Worm (Caenorhabditis elegans) whole organism, L3 larva: Measurements from ENCODE around the gene tax-6.

Experiments used
- R02D3.7 ChIP-seq: fragments of 150-350 bp; optimal IDR thresholded peaks from 2 replicates; lab custom pipeline; 2014; ENCODE audit warnings: missing biosample characterization, missing genetic modification characterization
- ZK546.5 ChIP-seq: sonication (generic microtip); optimal IDR thresholded peaks from 2 replicates; lab custom pipeline; 2017; ENCODE audit warnings: missing biosample characterization, missing genetic modification characterization
- ama-1 ChIP-seq: fragments of 150-350 bp; optimal IDR thresholded peaks from 2 replicates; lab custom pipeline; 2018
- ceh-16 ChIP-seq: sonication (generic microtip); optimal IDR thresholded peaks from 2 replicates; lab custom pipeline; 2017; ENCODE audit warnings: missing biosample characterization, missing genetic modification characterization
- ceh-28 ChIP-seq: fragments of 150-350 bp; optimal IDR thresholded peaks from 2 replicates; lab custom pipeline; 2014; ENCODE audit warnings: missing biosample characterization, missing genetic modification reagents, missing genetic modification characterization
- ceh-82 ChIP-seq: fragments of 150-350 bp; optimal IDR thresholded peaks from 2 replicates; lab custom pipeline; 2014; ENCODE audit warnings: missing biosample characterization, missing genetic modification characterization
- ceh-9 ChIP-seq: sonication (generic microtip); optimal IDR thresholded peaks from 2 replicates; lab custom pipeline; 2018; ENCODE audit warnings: missing biosample characterization, missing genetic modification characterization
- daf-12 ChIP-seq: fragments of 150-350 bp; optimal IDR thresholded peaks from 2 replicates; lab custom pipeline; 2014; ENCODE audit warnings: missing biosample characterization, missing genetic modification reagents, missing genetic modification characterization
- egl-27 ChIP-seq: sonication (generic microtip); optimal IDR thresholded peaks from 4 replicates; lab custom pipeline; 2017; ENCODE audit warnings: missing biosample characterization, missing genetic modification reagents, missing genetic modification characterization
- elt-1 ChIP-seq: fragments of 150-350 bp; optimal IDR thresholded peaks from 2 replicates; lab custom pipeline; 2014; ENCODE audit warnings: missing biosample characterization, missing genetic modification characterization
- elt-2 ChIP-seq: sonication (generic microtip); optimal IDR thresholded peaks from 2 replicates; lab custom pipeline; 2016; ENCODE audit warnings: missing genetic modification reagents, mild to moderate bottlenecking, missing genetic modification characterization, missing compliant biosample characterization
- eor-1 ChIP-seq, 2 experiments: fragments of 150-350 bp; optimal IDR thresholded peaks; 2 replicates each; lab custom pipeline; 2014 to 2018; ENCODE audit warnings: missing biosample characterization in 2 of 2, missing genetic modification characterization in 2 of 2
- fkh-10 ChIP-seq: sonication (generic microtip); optimal IDR thresholded peaks from 2 replicates; lab custom pipeline; 2017; ENCODE audit warnings: missing biosample characterization, missing genetic modification reagents, missing genetic modification characterization
- fkh-2 ChIP-seq: fragments of 150-350 bp; optimal IDR thresholded peaks from 2 replicates; lab custom pipeline; 2014; ENCODE audit warnings: missing biosample characterization, missing genetic modification reagents, missing genetic modification characterization
- fos-1 ChIP-seq: fragments of 150-350 bp; optimal IDR thresholded peaks from 2 replicates; lab custom pipeline; 2014; ENCODE audit warnings: missing biosample characterization, missing genetic modification characterization
- hmg-11 ChIP-seq: sonication (generic microtip); optimal IDR thresholded peaks from 2 replicates; lab custom pipeline; 2016; ENCODE audit warnings: missing genetic modification characterization, missing compliant biosample characterization
- jun-1 ChIP-seq: fragments of 150-350 bp; optimal IDR thresholded peaks from 2 replicates; lab custom pipeline; 2014; ENCODE audit warnings: missing biosample characterization, missing genetic modification reagents, missing genetic modification characterization
- lin-15B ChIP-seq: fragments of 150-350 bp; optimal IDR thresholded peaks from 2 replicates; lab custom pipeline; 2014; ENCODE audit warnings: missing biosample characterization, missing genetic modification characterization
- mml-1 ChIP-seq: fragments of 150-350 bp; sonication (generic microtip); optimal IDR thresholded peaks from 3 replicates; lab custom pipeline; 2014; ENCODE audit warnings: missing biosample characterization, missing genetic modification characterization
- nhr-23 ChIP-seq: fragments of 150-350 bp; optimal IDR thresholded peaks from 2 replicates; lab custom pipeline; 2014; ENCODE audit warnings: missing biosample characterization, missing genetic modification reagents, missing genetic modification characterization
- nhr-237 ChIP-seq: fragments of 150-350 bp; optimal IDR thresholded peaks from 2 replicates; lab custom pipeline; 2014; ENCODE audit warnings: missing biosample characterization, missing genetic modification characterization
- nhr-25 ChIP-seq: sonication (generic microtip); optimal IDR thresholded peaks from 2 replicates; lab custom pipeline; 2017; ENCODE audit warnings: missing biosample characterization, missing genetic modification characterization
- nhr-28 ChIP-seq: fragments of 150-350 bp; optimal IDR thresholded peaks from 2 replicates; lab custom pipeline; 2014; ENCODE audit warnings: missing biosample characterization, missing genetic modification characterization
- nhr-43 ChIP-seq: sonication (generic microtip); optimal IDR thresholded peaks from 2 replicates; lab custom pipeline; 2016; ENCODE audit warnings: mild to moderate bottlenecking, missing genetic modification characterization, missing compliant biosample characterization; ENCODE audit not compliant: poor library complexity, severe bottlenecking
- nhr-67 ChIP-seq: fragments of 150-350 bp; optimal IDR thresholded peaks from 2 replicates; lab custom pipeline; 2014; ENCODE audit warnings: missing biosample characterization, missing genetic modification characterization
- nhr-76 ChIP-seq: fragments of 150-350 bp; sonication (generic microtip); optimal IDR thresholded peaks from 5 replicates; lab custom pipeline; 2014; ENCODE audit warnings: missing biosample characterization, missing genetic modification characterization
- nhr-77 ChIP-seq: fragments of 150-350 bp; optimal IDR thresholded peaks from 2 replicates; lab custom pipeline; 2014; ENCODE audit warnings: missing biosample characterization, missing genetic modification characterization
- pha-4 ChIP-seq: fragments of 150-350 bp; optimal IDR thresholded peaks from 2 replicates; lab custom pipeline; 2014; ENCODE audit warnings: missing biosample characterization, missing genetic modification reagents, missing genetic modification characterization
- pqm-1 ChIP-seq: fragments of 150-350 bp; optimal IDR thresholded peaks from 2 replicates; lab custom pipeline; 2017; ENCODE audit warnings: missing biosample characterization, missing genetic modification characterization, inconsistent platforms
- sea-2 ChIP-seq: fragments of 150-350 bp; sonication (generic microtip); optimal IDR thresholded peaks from 4 replicates; lab custom pipeline; 2014; ENCODE audit warnings: missing biosample characterization, missing genetic modification reagents, missing genetic modification characterization
- skn-1 ChIP-seq: fragments of 150-350 bp; optimal IDR thresholded peaks from 2 replicates; lab custom pipeline; 2014; ENCODE audit warnings: missing biosample characterization, missing genetic modification characterization
- snpc-4 ChIP-seq: fragments of 150-350 bp; optimal IDR thresholded peaks from 2 replicates; lab custom pipeline; 2014; ENCODE audit warnings: missing biosample characterization, missing genetic modification characterization
- tbx-2 ChIP-seq: sonication (generic microtip); optimal IDR thresholded peaks from 2 replicates; lab custom pipeline; 2016; ENCODE audit warnings: mild to moderate bottlenecking, missing genetic modification characterization, missing compliant biosample characterization
- unc-39 ChIP-seq: sonication (generic microtip); optimal IDR thresholded peaks from 4 replicates; lab custom pipeline; 2017; ENCODE audit warnings: missing biosample characterization, missing genetic modification characterization
- unc-62 ChIP-seq: fragments of 150-350 bp; sonication (generic microtip); optimal IDR thresholded peaks from 4 replicates; lab custom pipeline; 2014; ENCODE audit warnings: missing biosample characterization, missing genetic modification reagents, missing genetic modification characterization
- zag-1 ChIP-seq: fragments of 150-350 bp; optimal IDR thresholded peaks from 2 replicates; lab custom pipeline; 2014; ENCODE audit warnings: missing biosample characterization, missing genetic modification characterization
- ztf-11 ChIP-seq: fragments of 150-350 bp; optimal IDR thresholded peaks from 2 replicates; lab custom pipeline; 2014; ENCODE audit warnings: missing biosample characterization, missing genetic modification characterization

tax-6 gene

DNA sequence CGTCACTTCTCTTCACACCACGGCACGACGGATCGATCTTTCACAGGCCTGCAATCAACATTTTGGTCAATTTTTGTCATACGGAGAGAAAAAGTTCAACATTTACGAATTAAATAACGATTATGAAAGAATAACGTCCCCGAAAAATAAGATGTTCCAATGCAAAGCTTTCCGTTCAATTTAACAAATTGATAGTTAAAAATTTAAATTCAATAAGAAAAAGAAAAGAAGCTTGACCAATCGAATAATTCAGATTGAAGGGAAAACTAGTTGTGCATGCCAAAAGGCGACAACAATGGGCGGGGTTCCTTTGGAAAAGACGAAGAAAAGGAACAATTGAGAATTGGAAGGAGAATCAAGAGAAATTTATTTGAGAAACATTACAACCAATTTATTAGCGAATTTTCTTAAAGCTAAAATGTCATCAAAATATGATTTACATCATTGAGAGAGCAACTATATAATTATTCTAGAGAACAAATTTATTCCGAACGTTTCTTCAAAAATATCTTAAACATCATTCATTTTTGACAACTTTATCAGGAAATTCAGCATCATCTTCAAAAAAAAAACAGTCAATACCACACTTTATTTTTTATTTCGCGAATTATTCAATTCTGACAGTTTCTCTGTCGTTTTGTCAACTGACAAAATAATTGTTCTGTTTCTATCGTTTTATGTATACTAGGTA lies at the start of gene tax-6:
Gene tax-6 (minus strand): TSS at position 51 of the 691 bp plus-strand sequence.
- TF ChIP-seq unc-39 (tag; lab: Kevin White, UChicago) (no peak), sea-2 (GFP tag; lab: Kevin White, UChicago) (no peak), skn-1 (tag; lab: Kevin White, UChicago) (no peak), nhr-237 (tag; lab: Kevin White, UChicago) (no peak), ceh-82 (tag; lab: Kevin White, UChicago) (no peak), hmg-11 (no peak), eor-1 (tag; optimal IDR thresholded peaks at IDR 0.05; lab: Kevin White, UChicago) (no peak), unc-62 (GFP tag; lab: Kevin White, UChicago) (no peak), nhr-43 (tag; lab: Kevin White, UChicago) (no peak), nhr-77 (tag; lab: Kevin White, UChicago) (no peak), nhr-25 (no peak), ceh-16 (tag; lab: Kevin White, UChicago) (no peak), R02D3.7 (tag; lab: Kevin White, UChicago) (no peak), egl-27 (no peak), pqm-1 (tag; lab: Kevin White, UChicago) (no peak), ztf-11 (tag; lab: Kevin White, UChicago) (no peak)
- TF ChIP-seq, all 47 proteins: peak for 0

DNA sequence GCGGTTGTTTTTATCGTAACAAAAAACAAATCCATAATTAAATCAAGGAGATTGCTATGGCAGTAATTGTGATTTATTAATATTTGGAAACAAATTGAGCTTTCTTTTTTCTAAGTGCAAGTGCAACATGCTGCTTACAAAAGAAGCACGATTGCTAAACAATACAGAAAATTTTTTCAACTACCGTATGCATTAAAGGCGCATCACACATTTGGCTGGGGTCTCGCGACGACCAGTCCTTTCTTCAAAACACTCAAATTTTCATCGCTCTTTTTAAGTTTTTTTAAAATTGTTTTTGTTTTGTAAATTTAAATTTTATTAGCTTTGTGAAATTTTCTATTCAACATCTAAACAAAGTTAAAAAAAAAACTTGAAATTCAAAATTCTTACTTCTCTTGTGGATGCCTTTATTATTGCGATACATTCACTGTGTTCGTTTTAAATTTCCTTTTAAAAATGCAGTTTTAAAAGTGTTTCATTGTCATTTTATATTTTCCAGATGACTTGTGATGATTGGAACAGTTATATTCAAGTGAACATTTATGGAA lies 45.3 kb upstream of the tax-6 start, which contains the start of gene zim-1:
Gene zim-1 (plus strand): TSS at position 498 of the 548 bp plus-strand sequence.
- no peak for TF ChIP-seq ceh-9 (tag; lab: Kevin White, UChicago)
- no peak for TF ChIP-seq tbx-2 (tag; lab: Kevin White, UChicago)
- no peak for TF ChIP-seq fkh-2
- TF ChIP-seq ceh-28 (tag; lab: Kevin White, UChicago) = no peak
- no peak for TF ChIP-seq lin-15B (tag; lab: Kevin White, UChicago)
- no peak for TF ChIP-seq ztf-11 (tag; lab: Kevin White, UChicago)
- TF ChIP-seq ZK546.5 (tag; lab: Kevin White, UChicago) = no peak
- TF ChIP-seq daf-12 = no peak
- no peak for TF ChIP-seq skn-1 (tag; lab: Kevin White, UChicago)
- TF ChIP-seq nhr-25 = no peak
- TF ChIP-seq fos-1 = no peak
- TF ChIP-seq egl-27 = no peak
- no peak for TF ChIP-seq pqm-1 (tag; lab: Kevin White, UChicago)
- TF ChIP-seq nhr-23 = no peak
- TF ChIP-seq ama-1 (lab: Kevin White, UChicago) = no peak

DNA sequence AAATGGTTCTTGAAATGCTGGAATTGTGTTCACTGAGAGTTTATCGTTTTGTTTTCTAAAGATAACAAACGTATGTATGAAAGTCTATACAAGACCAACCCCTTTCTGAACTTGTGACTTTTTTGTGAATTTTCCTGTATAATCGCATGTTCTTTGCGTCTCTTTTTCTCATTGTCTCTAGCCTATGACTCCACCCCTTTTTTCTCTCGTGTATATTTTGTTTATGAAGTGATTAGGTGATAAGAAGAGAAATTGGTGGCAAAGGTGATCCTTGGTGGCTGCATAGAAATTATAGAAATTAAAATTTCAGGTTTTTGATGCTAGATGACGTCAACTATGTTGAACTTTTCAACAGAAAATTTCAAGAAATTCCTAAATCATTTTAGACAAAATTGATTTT lies 43.6 kb upstream of the tax-6 start, which contains the start of gene T07G12.5:
Gene T07G12.5 (minus strand): TSS at position 101 of the 400 bp plus-strand sequence.
- TF ChIP-seq ceh-9 (tag; lab: Kevin White, UChicago) = no peak
- peak; percentile 40 for TF ChIP-seq elt-2
- TF ChIP-seq ceh-82 (tag; lab: Kevin White, UChicago) = no peak

DNA sequence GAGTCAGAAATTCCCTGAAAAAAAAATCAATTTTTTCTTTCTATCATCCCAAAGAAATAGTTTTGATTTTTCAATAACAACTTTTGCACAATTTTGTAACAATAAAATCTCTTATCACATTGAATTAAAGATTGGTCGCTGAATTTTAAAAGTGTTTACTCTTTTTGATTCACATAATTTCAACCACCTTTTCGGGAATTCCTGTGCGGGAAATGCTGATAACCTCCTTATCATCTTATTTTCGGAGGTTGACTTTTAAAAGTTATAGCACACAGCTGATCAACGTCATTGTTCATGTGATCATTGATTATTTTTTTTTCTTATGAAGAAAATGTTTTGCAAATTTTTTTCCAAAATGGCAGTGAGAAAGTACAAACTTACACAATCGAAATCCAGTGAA lies 42.0 kb upstream of the tax-6 start:
- TF ChIP-seq snpc-4 = no peak
- peak; percentile 84 for TF ChIP-seq elt-2
- peak; percentile 66 for TF ChIP-seq jun-1
- TF ChIP-seq pqm-1 (tag; lab: Kevin White, UChicago) = peak; percentile 76
- TF ChIP-seq sea-2 (GFP tag; lab: Kevin White, UChicago) = no peak
- TF ChIP-seq unc-62 (GFP tag; lab: Kevin White, UChicago) = no peak
- TF ChIP-seq pha-4 (tag; lab: Kevin White, UChicago) = peak; percentile 32

DNA sequence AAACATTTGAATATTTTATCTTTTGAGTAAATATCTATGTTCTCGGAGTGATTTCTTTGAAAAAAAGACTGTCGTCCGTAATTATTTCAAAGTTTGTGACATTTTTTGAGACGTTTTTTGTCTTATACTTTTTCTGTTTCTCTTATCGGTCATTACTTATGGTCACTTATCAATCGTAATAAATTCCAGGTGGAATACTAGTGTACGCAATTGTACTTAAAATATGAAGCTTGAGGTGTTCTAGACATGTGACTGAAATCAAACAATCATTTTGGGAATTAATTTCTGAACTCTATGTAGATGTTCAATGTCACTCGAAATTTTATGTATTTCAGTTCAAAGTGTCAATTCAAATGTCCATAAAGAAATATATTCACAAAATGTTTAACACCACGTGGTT lies 40.9 kb upstream of the tax-6 start:
- TF ChIP-seq nhr-23 = no peak
- TF ChIP-seq elt-2 = peak; percentile 54
- TF ChIP-seq ZK546.5 (tag; lab: Kevin White, UChicago) = no peak

DNA sequence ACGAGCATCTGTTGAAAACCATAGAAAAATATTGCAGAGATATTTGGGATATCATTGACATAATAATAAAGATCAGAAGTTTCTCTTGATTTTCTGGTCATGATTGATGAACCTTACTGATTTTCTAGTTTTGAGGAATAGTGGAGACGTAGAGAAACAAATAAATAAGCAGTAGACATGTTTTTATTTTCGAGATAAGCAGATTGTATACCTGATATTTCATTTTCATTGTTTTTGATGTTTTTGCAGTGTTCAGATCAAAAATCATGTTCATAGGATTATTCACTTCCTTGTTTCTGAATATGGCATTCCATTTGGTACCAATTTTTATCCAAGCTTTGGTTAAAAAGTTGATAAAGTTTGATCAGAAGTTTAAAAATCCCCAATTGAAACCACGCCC lies 37.2 kb upstream of the tax-6 start, which contains the start of gene T07G12.4:
Gene T07G12.4 (minus strand): TSS at position 101 of the 400 bp plus-strand sequence.
- TF ChIP-seq fkh-10 = no peak
- TF ChIP-seq nhr-67 (tag; lab: Kevin White, UChicago) = no peak
- TF ChIP-seq fkh-2 = no peak
- no peak for TF ChIP-seq pha-4 (tag; lab: Kevin White, UChicago)
- no peak for TF ChIP-seq nhr-28
- no peak for TF ChIP-seq unc-62 (GFP tag; lab: Kevin White, UChicago)
- TF ChIP-seq fos-1 = no peak
- TF ChIP-seq elt-1 = no peak
- no peak for TF ChIP-seq ZK546.5 (tag; lab: Kevin White, UChicago)
- TF ChIP-seq nhr-237 (tag; lab: Kevin White, UChicago) = no peak
- TF ChIP-seq nhr-76 (tag; lab: Kevin White, UChicago) = no peak
- no peak for TF ChIP-seq mml-1 (tag; lab: Kevin White, UChicago)
- no peak for TF ChIP-seq unc-39 (tag; lab: Kevin White, UChicago)
- TF ChIP-seq zag-1 (tag; lab: Kevin White, UChicago) = no peak
- no peak for TF ChIP-seq ceh-82 (tag; lab: Kevin White, UChicago)
- TF ChIP-seq skn-1 (tag; lab: Kevin White, UChicago) = no peak
- no peak for TF ChIP-seq daf-12
- no peak for TF ChIP-seq tbx-2 (tag; lab: Kevin White, UChicago)
